Fruit fly (Drosophila melanogaster): ENCODE measurements around the gene Zmynd8.

DNA sequence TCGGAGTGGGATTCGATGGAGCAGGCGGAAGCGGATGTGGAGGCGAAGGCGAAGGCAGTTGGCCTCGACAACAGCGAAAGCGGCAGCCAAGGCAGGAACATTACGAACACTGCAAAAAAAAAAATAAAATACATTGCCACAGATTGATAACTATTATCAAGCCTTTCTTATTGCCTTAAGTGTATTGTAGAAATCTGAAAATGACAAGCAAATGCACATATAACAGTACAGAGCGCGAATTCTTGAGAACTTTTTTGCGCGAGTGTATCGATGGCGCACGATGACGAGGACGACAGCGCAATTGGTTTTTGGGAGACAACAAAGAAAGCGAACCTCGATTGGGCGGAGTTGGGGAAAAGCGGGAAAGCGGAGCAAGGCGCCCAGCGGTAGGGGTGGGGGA lies 38.9 kb upstream of the Zmynd8 start:
- TF ChIP-seq Ets98B (GFP tag; IDR thresholded peaks at IDR 0.05) (no peak), rn (GFP tag; IDR thresholded peaks at IDR 0.05) (no peak), CG8159 (tag; optimal IDR thresholded peaks at IDR 0.05) (no peak), EcR (GFP tag; optimal IDR thresholded peaks at IDR 0.05) (no peak), Pif1A (GFP tag; optimal IDR thresholded peaks at IDR 0.05) (no peak), fd96Ca (GFP tag; IDR thresholded peaks at IDR 0.05) (no peak), CG12605 (GFP tag; IDR thresholded peaks at IDR 0.05) (no peak), CG17806 (tag; optimal IDR thresholded peaks at IDR 0.05) (no peak), gl (tag; optimal IDR thresholded peaks at IDR 0.05) (no peak), CG9948 (tag; optimal IDR thresholded peaks at IDR 0.05) (no peak)

Measured in whole organism, pupa.